Worm (Caenorhabditis elegans) whole organism, L4 larva: ENCODE measurements around the gene ZK682.7.

ENCODE experiments used
- D1046.2 ChIP-seq: fragments of 200-800 bp; sonication (Bioruptor generic); IDR thresholded peaks from 2 replicates; pipeline ENCODE4 v1.3.6; 2022; ENCODE audit warnings: missing genetic modification characterization, missing compliant biosample characterization
- F10B5.3 ChIP-seq: sonication (generic microtip); optimal IDR thresholded peaks from 2 replicates; lab custom pipeline; 2016; ENCODE audit warnings: mild to moderate bottlenecking, missing genetic modification characterization, missing compliant biosample characterization
- F49E8.2 ChIP-seq: sonication (generic microtip); optimal IDR thresholded peaks from 2 replicates; lab custom pipeline; 2016; ENCODE audit warnings: missing compliant biosample characterization, mild to moderate bottlenecking, missing genetic modification characterization, borderline replicate concordance
- T20F7.1 ChIP-seq: fragments of 200-800 bp; sonication (Bioruptor generic); optimal IDR thresholded peaks from 2 replicates; lab custom pipeline; 2018; ENCODE audit warnings: mild to moderate bottlenecking, missing genetic modification characterization, missing compliant biosample characterization
- T26A8.4 ChIP-seq: fragments of 200-800 bp; sonication (Bioruptor generic); IDR thresholded peaks from 2 replicates; pipeline ENCODE4 v1.3.6; 2022; ENCODE audit warnings: missing genetic modification characterization, missing compliant biosample characterization
- Y105C5A.15 ChIP-seq: fragments of 200-800 bp; sonication (Bioruptor generic); IDR thresholded peaks from 2 replicates; pipeline ENCODE4 v1.3.6; 2022; ENCODE audit warnings: missing genetic modification characterization, missing compliant biosample characterization
- ZK337.2 ChIP-seq: fragments of 200-800 bp; sonication (Bioruptor generic); IDR thresholded peaks from 2 replicates; pipeline ENCODE4 v1.3.6; 2022; ENCODE audit warnings: missing genetic modification reagents, missing genetic modification characterization, missing compliant biosample characterization
- ceh-32 ChIP-seq: sonication (generic microtip); optimal IDR thresholded peaks from 2 replicates; lab custom pipeline; 2016; ENCODE audit warnings: mild to moderate bottlenecking, missing genetic modification characterization, missing compliant biosample characterization; ENCODE audit not compliant: poor library complexity
- ceh-82 ChIP-seq: sonication (generic microtip); optimal IDR thresholded peaks from 2 replicates; lab custom pipeline; 2017; ENCODE audit warnings: missing biosample characterization, missing genetic modification characterization
- cey-2 ChIP-seq: sonication (generic microtip); optimal IDR thresholded peaks from 3 replicates; lab custom pipeline; 2017; ENCODE audit warnings: missing genetic modification characterization, mild to moderate bottlenecking, missing compliant biosample characterization, antibody characterized with exemption, borderline replicate concordance; ENCODE audit not compliant: insufficient read depth
- ctbp-1 ChIP-seq: fragments of 200-800 bp; sonication (Bioruptor generic); IDR thresholded peaks from 2 replicates; pipeline ENCODE4 v1.3.6; 2022; ENCODE audit warnings: missing genetic modification reagents, missing genetic modification characterization, missing compliant biosample characterization
- daf-16 ChIP-seq, 3 experiments: sonication (generic microtip); optimal IDR thresholded peaks; 2 replicates each; lab custom pipeline; 2016 to 2017; ENCODE audit warnings: missing genetic modification characterization in 3 of 3, missing genetic modification reagents in 3 of 3, mild to moderate bottlenecking in 2 of 3, missing compliant biosample characterization in 2 of 3, missing biosample characterization in 1 of 3, moderate library complexity in 1 of 3
- dmd-9 ChIP-seq: fragments of 200-800 bp; sonication (Bioruptor generic); IDR thresholded peaks from 2 replicates; pipeline ENCODE4 v1.3.6; 2022; ENCODE audit warnings: missing genetic modification reagents, missing genetic modification characterization, missing compliant biosample characterization
- egl-27 ChIP-seq: sonication (generic microtip); optimal IDR thresholded peaks from 3 replicates; lab custom pipeline; 2017; ENCODE audit warnings: missing biosample characterization, missing genetic modification reagents, missing genetic modification characterization
- fos-1 ChIP-seq: fragments of 150-350 bp; optimal IDR thresholded peaks from 2 replicates; lab custom pipeline; 2014; ENCODE audit warnings: missing biosample characterization, missing genetic modification characterization
- hlh-11 ChIP-seq: fragments of 200-800 bp; sonication (Bioruptor generic); optimal IDR thresholded peaks from 2 replicates; lab custom pipeline; 2018; ENCODE audit warnings: mild to moderate bottlenecking, missing genetic modification characterization, missing compliant biosample characterization
- hlh-30 ChIP-seq: sonication (generic microtip); optimal IDR thresholded peaks from 2 replicates; lab custom pipeline; 2017; ENCODE audit warnings: antibody characterized with exemption, mild to moderate bottlenecking, missing genetic modification characterization, missing compliant biosample characterization; ENCODE audit not compliant: insufficient read depth
- jun-1 ChIP-seq: fragments of 150-350 bp; optimal IDR thresholded peaks from 2 replicates; lab custom pipeline; 2014; ENCODE audit warnings: missing biosample characterization, missing genetic modification reagents, missing genetic modification characterization
- lim-7 ChIP-seq: fragments of 200-800 bp; sonication (Bioruptor generic); IDR thresholded peaks from 2 replicates; pipeline ENCODE4 v1.3.6; 2022; ENCODE audit warnings: missing genetic modification characterization, missing compliant biosample characterization
- lin-1 ChIP-seq: fragments of 200-800 bp; sonication (Bioruptor generic); IDR thresholded peaks from 2 replicates; pipeline ENCODE4 v1.3.6; 2022; ENCODE audit warnings: missing genetic modification reagents, missing genetic modification characterization, missing compliant biosample characterization
- lin-13 ChIP-seq: fragments of 150-350 bp; optimal IDR thresholded peaks from 2 replicates; lab custom pipeline; 2014; ENCODE audit warnings: missing biosample characterization, missing genetic modification reagents, missing genetic modification characterization
- lin-38 ChIP-seq: fragments of 200-800 bp; sonication (Bioruptor generic); IDR thresholded peaks from 2 replicates; pipeline ENCODE4 v1.3.6; 2022; ENCODE audit warnings: missing genetic modification reagents, missing genetic modification characterization, missing compliant biosample characterization
- lin-39 ChIP-seq: fragments of 150-350 bp; optimal IDR thresholded peaks from 2 replicates; lab custom pipeline; 2014; ENCODE audit warnings: missing biosample characterization, missing genetic modification reagents, missing genetic modification characterization
- lsy-2 ChIP-seq, 2 experiments: fragments of 150-350 bp in 1 of 2; sonication (generic microtip) in 1 of 2; optimal IDR thresholded peaks; 2 replicates each; lab custom pipeline; 2014 to 2017; ENCODE audit warnings: missing biosample characterization in 2 of 2, missing genetic modification characterization in 2 of 2
- madf-9 ChIP-seq: fragments of 200-800 bp; sonication (Bioruptor generic); conservative IDR thresholded peaks from 2 replicates; pipeline ENCODE4 v1.3.6; 2022; ENCODE audit warnings: missing genetic modification reagents, missing genetic modification characterization, missing compliant biosample characterization
- mdl-1 ChIP-seq, 2 experiments: fragments of 150-350 bp in 1 of 2; sonication (generic microtip) in 1 of 2; optimal IDR thresholded peaks; 2 replicates each; lab custom pipeline; 2014 to 2017; ENCODE audit warnings: missing biosample characterization in 2 of 2, missing genetic modification characterization in 2 of 2
- mdt-29 ChIP-seq: fragments of 200-800 bp; sonication (Bioruptor generic); IDR thresholded peaks from 2 replicates; pipeline ENCODE4 v1.3.6; 2022; ENCODE audit warnings: missing genetic modification reagents, missing genetic modification characterization, missing compliant biosample characterization
- mep-1 ChIP-seq: fragments of 150-350 bp; sonication (generic microtip); optimal IDR thresholded peaks from 3 replicates; lab custom pipeline; 2014; ENCODE audit warnings: missing biosample characterization, missing genetic modification characterization
- mxl-2 ChIP-seq: fragments of 200-800 bp; sonication (Bioruptor generic); conservative IDR thresholded peaks from 2 replicates; pipeline ENCODE4 v1.3.6; 2022; ENCODE audit warnings: missing genetic modification reagents, missing genetic modification characterization, missing compliant biosample characterization
- nhr-102 ChIP-seq: sonication (generic microtip); optimal IDR thresholded peaks from 2 replicates; lab custom pipeline; 2016; ENCODE audit warnings: mild to moderate bottlenecking, missing genetic modification characterization, moderate library complexity, missing compliant biosample characterization
- nhr-111 ChIP-seq: fragments of 200-800 bp; sonication (Bioruptor generic); optimal IDR thresholded peaks from 2 replicates; lab custom pipeline; 2018; ENCODE audit warnings: mild to moderate bottlenecking, missing genetic modification characterization, missing compliant biosample characterization
- nhr-25 ChIP-seq: sonication (generic microtip); optimal IDR thresholded peaks from 2 replicates; lab custom pipeline; 2017; ENCODE audit warnings: missing genetic modification characterization, mild to moderate bottlenecking, missing compliant biosample characterization, antibody characterized with exemption, moderate library complexity, borderline replicate concordance; ENCODE audit not compliant: insufficient read depth
- nhr-41 ChIP-seq: fragments of 200-800 bp; sonication (Bioruptor generic); IDR thresholded peaks from 2 replicates; pipeline ENCODE4 v1.3.6; 2022; ENCODE audit warnings: missing genetic modification reagents, missing genetic modification characterization, missing compliant biosample characterization
- php-3 ChIP-seq: fragments of 200-800 bp; sonication (Bioruptor generic); IDR thresholded peaks from 2 replicates; pipeline ENCODE4 v1.3.6; 2022; ENCODE audit warnings: missing genetic modification reagents, missing genetic modification characterization, missing compliant biosample characterization
- rbr-2 ChIP-seq: sonication (generic microtip); optimal IDR thresholded peaks from 2 replicates; lab custom pipeline; 2016; ENCODE audit warnings: missing genotype, missing genetic modification characterization, missing compliant biosample characterization
- skn-1 ChIP-seq: fragments of 150-350 bp; optimal IDR thresholded peaks from 2 replicates; lab custom pipeline; 2014; ENCODE audit warnings: missing biosample characterization, missing genetic modification characterization
- snpc-1.2 ChIP-seq: fragments of 200-800 bp; sonication (Bioruptor generic); IDR thresholded peaks from 2 replicates; pipeline ENCODE4 v1.3.6; 2022; ENCODE audit warnings: missing genetic modification reagents, missing genetic modification characterization, missing compliant biosample characterization
- spr-3 ChIP-seq: fragments of 200-800 bp; sonication (Bioruptor generic); optimal IDR thresholded peaks from 2 replicates; lab custom pipeline; 2018; ENCODE audit warnings: mild to moderate bottlenecking, missing genetic modification characterization, missing compliant biosample characterization
- unc-62 ChIP-seq, 3 experiments: fragments of 150-350 bp in 1 of 3; sonication (generic microtip); optimal IDR thresholded peaks in 2 of 3; peaks in 1 of 3; 1 replicate in 1 of 3; 2 replicates in 2 of 3; lab custom pipeline; 2014 to 2017; ENCODE audit warnings: missing biosample characterization in 3 of 3, missing genetic modification characterization in 3 of 3, missing genetic modification reagents in 3 of 3, missing genotype in 1 of 3
- zag-1 ChIP-seq: fragments of 150-350 bp; optimal IDR thresholded peaks from 2 replicates; lab custom pipeline; 2014; ENCODE audit warnings: missing biosample characterization, missing genetic modification characterization
- zfp-2 ChIP-seq: sonication (generic microtip); optimal IDR thresholded peaks from 2 replicates; lab custom pipeline; 2016; ENCODE audit warnings: mild to moderate bottlenecking, missing genetic modification characterization, missing compliant biosample characterization
- ztf-11 ChIP-seq: fragments of 150-350 bp; optimal IDR thresholded peaks from 2 replicates; lab custom pipeline; 2014; ENCODE audit warnings: missing biosample characterization, missing genetic modification characterization
- ztf-7 ChIP-seq: fragments of 150-350 bp; optimal IDR thresholded peaks from 2 replicates; lab custom pipeline; 2014; ENCODE audit warnings: missing biosample characterization, missing genetic modification characterization

Gene ZK682.7

ce11 chrV:9273587-9273986 lies 18.4 kb downstream of the ZK682.7 start (continued):
- TF ChIP-seq cey-2 (no peak), mep-1 (tag; lab: Kevin White, UChicago) (peak; percentile 74), ZK337.2 (GFP tag; lab: Robert Waterston, UW) (no peak), F10B5.3 (tag; lab: Kevin White, UChicago) (no peak), zfp-2 (tag; lab: Kevin White, UChicago) (no peak), mdt-29 (no peak), ctbp-1 (GFP tag; lab: Robert Waterston, UW) (peak; percentile 81), lim-7 (GFP tag; lab: Robert Waterston, UW) (no peak), Y105C5A.15 (GFP tag; lab: Robert Waterston, UW) (no peak), php-3 (GFP tag; lab: Robert Waterston, UW) (no peak), madf-9 (GFP tag; lab: Robert Waterston, UW) (no peak), zag-1 (no peak), jun-1 (tag; lab: Kevin White, UChicago) (no peak), mxl-2 (GFP tag; lab: Robert Waterston, UW) (no peak), rbr-2 (tag; lab: Kevin White, UChicago) (peak; percentile 75), egl-27 (tag; lab: Kevin White, UChicago) (no peak), nhr-41 (GFP tag; lab: Robert Waterston, UW) (no peak), spr-3 (no peak), lsy-2 (tag; optimal IDR thresholded peaks at IDR 0.05; lab: Kevin White, UChicago) (peak; percentile 62 to 71), T26A8.4 (GFP tag; lab: Robert Waterston, UW) (no peak), hlh-11 (tag; lab: Kevin White, UChicago) (peak; percentile 87), skn-1 (tag; lab: Kevin White, UChicago) (no peak), ztf-11 (tag; lab: Kevin White, UChicago) (no peak), T20F7.1 (no peak), hlh-30 (peak; percentile 55), nhr-102 (tag; lab: Kevin White, UChicago) (no peak), lin-1 (no peak), fos-1 (tag; lab: Kevin White, UChicago) (no peak), ceh-82 (tag; lab: Kevin White, UChicago) (no peak), lin-13 (no peak), mdl-1 (tag; optimal IDR thresholded peaks at IDR 0.05; lab: Kevin White, UChicago) (peak; percentile 79 to 83), daf-16 (GFP tag; optimal IDR thresholded peaks at IDR 0.05; lab: Kevin White, UChicago) (peak in 1 of 2 experiments; percentile 46), daf-16 (tag; optimal IDR thresholded peaks at IDR 0.05; lab: Kevin White, UChicago) (no peak), snpc-1.2 (GFP tag; lab: Robert Waterston, UW) (no peak), nhr-25 (no peak), dmd-9 (GFP tag; lab: Robert Waterston, UW) (no peak)

ce11 chrV:9272624-9273023 lies 19.3 kb downstream of the ZK682.7 start:
- TF ChIP-seq F49E8.2 (no peak), mdl-1 (tag; optimal IDR thresholded peaks at IDR 0.05; lab: Kevin White, UChicago) (no peak), lin-38 (GFP tag; lab: Robert Waterston, UW) (no peak), skn-1 (tag; lab: Kevin White, UChicago) (no peak), ceh-32 (no peak), D1046.2 (GFP tag; lab: Robert Waterston, UW) (no peak), ctbp-1 (GFP tag; lab: Robert Waterston, UW) (no peak), lin-39 (tag; lab: Kevin White, UChicago) (no peak), ztf-7 (tag; lab: Kevin White, UChicago) (no peak), nhr-111 (GFP tag; lab: Kevin White, UChicago) (no peak), unc-62 (GFP tag; optimal IDR thresholded peaks at IDR 0.05 in 1 of 2; lab: Kevin White, UChicago) (no peak), unc-62 (tag; optimal IDR thresholded peaks at IDR 0.05; lab: Kevin White, UChicago) (no peak)
- TF ChIP-seq, all 104 proteins: peak for 0
